Worm (Caenorhabditis elegans) whole organism, L1 larva: ENCODE results near the gene F26A10.2.

Source experiments
- aha-1 ChIP-seq: fragments of 150-350 bp; optimal IDR thresholded peaks from 2 replicates; lab custom pipeline; 2014; ENCODE audit warnings: missing biosample characterization, missing genetic modification characterization
- aly-2 ChIP-seq: fragments of 150-350 bp; optimal IDR thresholded peaks from 2 replicates; lab custom pipeline; 2014; ENCODE audit warnings: missing biosample characterization, missing genetic modification characterization
- ama-1 ChIP-seq: fragments of 150-350 bp; optimal IDR thresholded peaks from 2 replicates; lab custom pipeline; 2014
- lsy-2 ChIP-seq, 2 experiments: fragments of 150-350 bp; optimal IDR thresholded peaks; 2 replicates each; lab custom pipeline; 2014; ENCODE audit warnings: missing biosample characterization in 2 of 2, missing genetic modification characterization in 2 of 2
- mab-9 ChIP-seq: fragments of 200-800 bp; sonication (Bioruptor generic); IDR thresholded peaks from 2 replicates; pipeline ENCODE4 v1.3.6; 2022; ENCODE audit warnings: missing genetic modification reagents, missing genetic modification characterization, missing compliant biosample characterization
- nhr-11 ChIP-seq: fragments of 150-350 bp; optimal IDR thresholded peaks from 2 replicates; lab custom pipeline; 2014; ENCODE audit warnings: missing biosample characterization, missing genetic modification characterization
- nhr-237 ChIP-seq: fragments of 150-350 bp; optimal IDR thresholded peaks from 2 replicates; lab custom pipeline; 2014; ENCODE audit warnings: missing biosample characterization, missing genetic modification characterization
- pqm-1 ChIP-seq: sonication (generic microtip); optimal IDR thresholded peaks from 3 replicates; lab custom pipeline; 2017; ENCODE audit warnings: missing biosample characterization, missing genetic modification characterization
- snu-23 ChIP-seq: sonication (generic microtip); optimal IDR thresholded peaks from 2 replicates; lab custom pipeline; 2016; ENCODE audit warnings: missing genetic modification characterization, missing compliant biosample characterization
- zag-1 ChIP-seq: fragments of 150-350 bp; optimal IDR thresholded peaks from 2 replicates; lab custom pipeline; 2014; ENCODE audit warnings: missing biosample characterization, missing genetic modification characterization

DNA sequence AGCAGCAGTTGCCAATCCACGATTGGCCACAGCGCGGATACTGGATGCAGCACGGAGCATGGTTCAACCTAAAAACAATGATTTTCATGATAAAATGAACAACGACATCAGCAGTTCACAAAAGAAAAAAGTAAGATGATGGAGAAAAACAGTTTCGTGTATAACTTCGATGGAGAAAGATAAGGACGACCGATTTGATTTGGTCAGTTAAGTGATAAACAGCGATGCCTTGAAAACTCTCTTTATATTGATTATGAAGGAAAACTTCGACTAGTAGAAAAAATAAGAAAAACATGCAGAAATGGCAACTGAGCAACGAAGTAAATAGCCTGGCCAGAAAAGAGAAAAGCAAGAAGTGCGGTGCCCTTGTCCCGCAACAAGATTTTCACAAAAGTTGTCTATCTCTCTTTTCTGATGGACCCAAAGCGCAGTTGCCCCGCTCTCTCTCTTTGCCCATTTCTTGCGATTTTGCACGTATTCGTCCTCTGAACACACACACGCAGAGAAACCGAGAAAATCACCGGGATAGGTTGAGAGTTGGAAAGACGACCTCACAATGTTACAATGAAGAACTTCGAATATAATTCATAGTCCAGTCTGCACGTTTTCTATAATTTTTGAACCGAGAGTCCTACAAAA is 15.8 kb upstream of the F26A10.2 start, which contains the start of gene pcca-1:
- TF ChIP-seq zag-1 (tag; lab: Kevin White, UChicago) (no peak), ama-1 (lab: Kevin White, UChicago) (no peak), lsy-2 (tag; optimal IDR thresholded peaks at IDR 0.05; lab: Kevin White, UChicago) (no peak), pqm-1 (tag; lab: Kevin White, UChicago) (no peak), aha-1 (tag; lab: Kevin White, UChicago) (peak; percentile 85), mab-9 (GFP tag; lab: Robert Waterston, UW) (no peak), nhr-237 (tag; lab: Kevin White, UChicago) (no peak), snu-23 (GFP tag; lab: Kevin White, UChicago) (peak; percentile 5), nhr-11 (tag; lab: Kevin White, UChicago) (no peak), aly-2 (tag; lab: Kevin White, UChicago) (no peak)
